Worm (Caenorhabditis elegans): ENCODE measurements around the gene ccz-1.

ce11 chrV:13660115-13660514 is 18.6 kb upstream of the ccz-1 start:
- TF ChIP-seq elt-2 (tag; optimal IDR thresholded peaks at IDR 0.05) (no peak), pqm-1 (tag; optimal IDR thresholded peaks at IDR 0.05) (no peak), nhr-77 (tag; optimal IDR thresholded peaks at IDR 0.05) (no peak), nhr-237 (tag; optimal IDR thresholded peaks at IDR 0.05) (no peak), snpc-4 (tag; optimal IDR thresholded peaks at IDR 0.05) (no peak), nhr-76 (tag; optimal IDR thresholded peaks at IDR 0.05) (no peak), nhr-25 (tag; optimal IDR thresholded peaks at IDR 0.05) (no peak), mdl-1 (tag; optimal IDR thresholded peaks at IDR 0.05) (no peak), nhr-12 (tag; optimal IDR thresholded peaks at IDR 0.05) (no peak)
